Worm (Caenorhabditis elegans) whole organism, young adult: Measurements from ENCODE around the gene K11H12.8.

Experiments
- B0261.1 ChIP-seq: sonication (generic microtip); optimal IDR thresholded peaks from 2 replicates; lab custom pipeline; 2016; ENCODE audit warnings: mild to moderate bottlenecking, missing genetic modification characterization, moderate library complexity, missing compliant biosample characterization
- athp-1 ChIP-seq: sonication (generic microtip); optimal IDR thresholded peaks from 2 replicates; lab custom pipeline; 2017; ENCODE audit warnings: mild to moderate bottlenecking, missing genetic modification characterization, missing compliant biosample characterization
- let-607 ChIP-seq, 2 experiments: fragments of 200-800 bp in 1 of 2; sonication (Bioruptor generic) in 1 of 2; sonication (generic microtip) in 1 of 2; optimal IDR thresholded peaks; 2 replicates each; lab custom pipeline; 2016 to 2018; ENCODE audit warnings: mild to moderate bottlenecking in 2 of 2, missing compliant biosample characterization in 2 of 2, missing genetic modification characterization in 2 of 2, moderate library complexity in 2 of 2, missing genotype in 1 of 2
- lin-35 ChIP-seq, 3 experiments: fragments of 150-350 bp in 2 of 3; sonication (generic microtip) in 1 of 3; optimal IDR thresholded peaks; 2 replicates each; lab custom pipeline; 2014 to 2018; ENCODE audit warnings: missing biosample characterization in 3 of 3, missing genetic modification characterization in 3 of 3, missing genetic modification reagents in 3 of 3
- lin-54 ChIP-seq: fragments of 200-800 bp; sonication (Bioruptor generic); optimal IDR thresholded peaks from 2 replicates; lab custom pipeline; 2018; ENCODE audit warnings: mild to moderate bottlenecking, missing genetic modification characterization, missing compliant biosample characterization
- nfya-2 ChIP-seq: fragments of 200-800 bp; sonication (Bioruptor generic); IDR thresholded peaks from 2 replicates; pipeline ENCODE4 v1.3.6; 2022; ENCODE audit warnings: missing genetic modification reagents, missing genetic modification characterization, missing compliant biosample characterization
- tbx-9 ChIP-seq: sonication (generic microtip); optimal IDR thresholded peaks from 2 replicates; lab custom pipeline; 2016; ENCODE audit warnings: borderline replicate concordance, missing genetic modification characterization, inconsistent platforms, missing compliant biosample characterization

DNA sequence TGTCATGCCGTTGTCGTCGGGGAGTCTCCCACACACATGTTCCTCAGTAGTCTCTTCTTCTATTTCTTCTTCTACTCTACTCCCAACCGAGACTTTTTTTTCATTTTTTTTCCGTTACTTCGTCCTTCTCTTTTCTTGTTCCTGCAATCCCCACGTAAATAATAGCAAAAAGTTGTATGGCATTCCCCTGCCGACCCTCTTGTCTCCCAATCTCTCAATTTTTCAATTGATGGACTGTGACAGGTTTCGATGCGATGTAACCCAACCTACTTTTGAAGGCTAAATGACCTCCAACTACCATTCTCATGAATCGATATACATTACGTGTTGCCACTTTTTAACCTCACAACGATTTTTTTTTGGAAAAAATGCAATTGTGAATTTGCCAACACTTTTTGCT lies 8.9 kb downstream of the K11H12.8 start:
- TF ChIP-seq B0261.1 (tag; lab: Kevin White, UChicago) (no peak), lin-54 (GFP tag; lab: Kevin White, UChicago) (no peak), nfya-2 (no peak), lin-35 (GFP tag; optimal IDR thresholded peaks at IDR 0.05; lab: Kevin White, UChicago) (no peak), athp-1 (tag; lab: Kevin White, UChicago) (no peak), let-607 (tag; optimal IDR thresholded peaks at IDR 0.05; lab: Kevin White, UChicago) (no peak), tbx-9 (tag; lab: Kevin White, UChicago) (no peak)
